Comparison of ENCODE assay signal across 1 fruit fly cellular context in the genomic region with DNA sequence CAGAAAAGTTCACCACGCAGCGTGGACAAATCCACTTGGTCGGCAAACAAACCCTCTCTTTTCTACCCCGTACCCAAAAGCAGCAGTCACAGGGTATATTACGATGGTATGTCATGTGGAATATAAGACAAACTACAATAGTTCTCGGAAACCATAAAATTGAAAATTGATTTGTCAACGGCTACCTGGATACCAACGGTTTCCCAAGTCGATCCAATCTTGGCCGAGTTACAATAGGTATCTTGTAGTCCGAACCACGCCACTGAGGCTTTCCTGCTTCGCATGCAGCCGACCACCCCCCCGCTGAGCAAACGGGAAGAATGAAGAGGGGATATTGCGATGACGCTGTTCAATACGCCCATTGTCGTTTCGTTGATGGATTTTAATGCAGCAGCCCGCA.
TF ChIP-seq lines count a peak whose summit lies in the region.

No protein-coding gene starts in this region.

TF ChIP-seq in whole organism, embryonic, 481 proteins besides CTCF, POLR2A, EP300 and RAD21 (continued from another document):
- TF ChIP-seq Nf-YB (GFP tag; optimal IDR thresholded peaks at IDR 0.05; lab: Kevin White, UChicago): peak; percentile 16
- no peak for TF ChIP-seq Poxn (GFP tag; IDR thresholded peaks at IDR 0.05; lab: Robert Waterston, UW)
- TF ChIP-seq CG15073 (GFP tag; optimal IDR thresholded peaks at IDR 0.05; lab: Kevin White, UChicago): no peak
- TF ChIP-seq CG12219 (GFP tag; optimal IDR thresholded peaks at IDR 0.05; lab: Kevin White, UChicago): peak; percentile 40
- peak; percentile 51 for TF ChIP-seq CG16815 (GFP tag; optimal IDR thresholded peaks at IDR 0.05; lab: Kevin White, UChicago)
- TF ChIP-seq croc (GFP tag; conservative IDR thresholded peaks at IDR 0.05; lab: Robert Waterston, UW): peak; percentile 81
- TF ChIP-seq vfl (GFP tag; optimal IDR thresholded peaks at IDR 0.05; lab: Kevin White, UChicago): no peak
- peak; percentile 39 for TF ChIP-seq CG13775 (GFP tag; optimal IDR thresholded peaks at IDR 0.05; lab: Kevin White, UChicago)
- TF ChIP-seq CG32767 (GFP tag; IDR thresholded peaks at IDR 0.05; lab: Robert Waterston, UW): no peak; the same call in 1 of the 2 replicates
- no peak for TF ChIP-seq CG15696 (tag; optimal IDR thresholded peaks at IDR 0.05; lab: Kevin White, UChicago)
- peak; percentile 63 for TF ChIP-seq chn (GFP tag; optimal IDR thresholded peaks at IDR 0.05; lab: Kevin White, UChicago)
- TF ChIP-seq Atf-2 (GFP tag; optimal IDR thresholded peaks at IDR 0.05; lab: Kevin White, UChicago): peak; percentile 33
- TF ChIP-seq pnt (GFP tag; optimal IDR thresholded peaks at IDR 0.05; lab: Kevin White, UChicago): peak; percentile 77
- TF ChIP-seq tgo (GFP tag; IDR thresholded peaks at IDR 0.05; lab: Robert Waterston, UW): peak; percentile 76
- peak; percentile 10 for TF ChIP-seq CG13424 (tag; optimal IDR thresholded peaks at IDR 0.05; lab: Kevin White, UChicago)
- TF ChIP-seq zfh2 (GFP tag; optimal IDR thresholded peaks at IDR 0.05; lab: Kevin White, UChicago): no peak
- peak; percentile 71 for TF ChIP-seq Rfx (GFP tag; IDR thresholded peaks at IDR 0.05; lab: Robert Waterston, UW)
- TF ChIP-seq z (GFP tag; IDR thresholded peaks at IDR 0.05; lab: Robert Waterston, UW): 0 out of 3 replicates have a peak, but pooled peaks have one; percentile 23
- TF ChIP-seq Blimp-1 (GFP tag; optimal IDR thresholded peaks at IDR 0.05; lab: Kevin White, UChicago): peak; percentile 57
- peak; percentile 32 for TF ChIP-seq CG1529 (GFP tag; optimal IDR thresholded peaks at IDR 0.05; lab: Kevin White, UChicago)
- 0 out of 2 replicates have a peak, but pooled peaks have one; percentile 15 for TF ChIP-seq dati (GFP tag; IDR thresholded peaks at IDR 0.05; lab: Robert Waterston, UW)
- TF ChIP-seq pan (optimal IDR thresholded peaks at IDR 0.05; lab: Kevin White, UChicago): peak in 1 of 2 experiments; percentile 46
- peak in 1 of 2 experiments; percentile 79 for TF ChIP-seq pan (GFP tag; optimal IDR thresholded peaks at IDR 0.05 in 1 of 2, IDR thresholded peaks at IDR 0.05 in 1 of 2)
- peak; percentile 84 for TF ChIP-seq ttk (GFP tag; IDR thresholded peaks at IDR 0.05; lab: Robert Waterston, UW)
- no peak for TF ChIP-seq grn (GFP tag; optimal IDR thresholded peaks at IDR 0.05; lab: Kevin White, UChicago)
- TF ChIP-seq grau (tag; optimal IDR thresholded peaks at IDR 0.05; lab: Kevin White, UChicago): peak; percentile 39
- no peak for TF ChIP-seq CG10431 (GFP tag; optimal IDR thresholded peaks at IDR 0.05; lab: Kevin White, UChicago)
- peak; percentile 25 for TF ChIP-seq tap (tag; optimal IDR thresholded peaks at IDR 0.05; lab: Kevin White, UChicago)
- TF ChIP-seq bsh (GFP tag; optimal IDR thresholded peaks at IDR 0.05; lab: Kevin White, UChicago): peak in 1 of 2 experiments; percentile 74
- peak; percentile 78 for TF ChIP-seq sim (GFP tag; IDR thresholded peaks at IDR 0.05; lab: Robert Waterston, UW)
- peak; percentile 85 for TF ChIP-seq D19B (GFP tag; optimal IDR thresholded peaks at IDR 0.05; lab: Kevin White, UChicago)
- peak; percentile 56 for TF ChIP-seq CG11504 (tag; optimal IDR thresholded peaks at IDR 0.05; lab: Kevin White, UChicago)
- TF ChIP-seq CG1602 (GFP tag; optimal IDR thresholded peaks at IDR 0.05; lab: Kevin White, UChicago): peak; percentile 12
- TF ChIP-seq dm (GFP tag; optimal IDR thresholded peaks at IDR 0.05; lab: Kevin White, UChicago): no peak
- peak; percentile 83 for TF ChIP-seq CG6689 (GFP tag; IDR thresholded peaks at IDR 0.05; lab: Robert Waterston, UW)
- TF ChIP-seq Ptx1 (GFP tag; IDR thresholded peaks at IDR 0.05; lab: Robert Waterston, UW): peak; percentile 82
- TF ChIP-seq Hey (tag; optimal IDR thresholded peaks at IDR 0.05; lab: Kevin White, UChicago): no peak
- no peak for TF ChIP-seq danr (GFP tag; IDR thresholded peaks at IDR 0.05; lab: Robert Waterston, UW)
- TF ChIP-seq Mes4 (GFP tag; optimal IDR thresholded peaks at IDR 0.05; lab: Kevin White, UChicago): peak; percentile 52
- TF ChIP-seq Pdp1 (GFP tag; optimal IDR thresholded peaks at IDR 0.05; lab: Kevin White, UChicago): peak in 1 of 2 experiments; percentile 63
- TF ChIP-seq C15 (GFP tag; IDR thresholded peaks at IDR 0.05; lab: Robert Waterston, UW): peak; percentile 52; the same call in 1 of the 3 replicates
- TF ChIP-seq Oaz (GFP tag; IDR thresholded peaks at IDR 0.05; lab: Robert Waterston, UW): 0 out of 2 replicates have a peak, but pooled peaks have one; percentile 32
- TF ChIP-seq Lim3 (GFP tag; IDR thresholded peaks at IDR 0.05; lab: Robert Waterston, UW): no peak
- TF ChIP-seq Asciz (GFP tag; optimal IDR thresholded peaks at IDR 0.05; lab: Kevin White, UChicago): peak; percentile 43
- TF ChIP-seq bbx (GFP tag; IDR thresholded peaks at IDR 0.05; lab: Robert Waterston, UW; ENCODE audit: partially characterized antibody): no peak
- peak in 1 of 3 experiments; percentile 45 for TF ChIP-seq Stat92E (GFP tag; optimal IDR thresholded peaks at IDR 0.05; lab: Kevin White, UChicago)
- no peak for TF ChIP-seq CG6654 (GFP tag; optimal IDR thresholded peaks at IDR 0.05; lab: Kevin White, UChicago)
- TF ChIP-seq fd102C (GFP tag; optimal IDR thresholded peaks at IDR 0.05; lab: Kevin White, UChicago): no peak
- TF ChIP-seq eyg (GFP tag; optimal IDR thresholded peaks at IDR 0.05; lab: Kevin White, UChicago): no peak
- no peak for TF ChIP-seq hbn (GFP tag; IDR thresholded peaks at IDR 0.05; lab: Robert Waterston, UW; ENCODE audit: partially characterized antibody)
- TF ChIP-seq Ada2b (GFP tag; IDR thresholded peaks at IDR 0.05; lab: Robert Waterston, UW): peak; percentile 50; the same call in 1 of the 2 replicates
- TF ChIP-seq PHDP (tag; optimal IDR thresholded peaks at IDR 0.05; lab: Kevin White, UChicago): peak; percentile 19
- TF ChIP-seq CoRest (tag; optimal IDR thresholded peaks at IDR 0.05; lab: Kevin White, UChicago): peak; percentile 24
- TF ChIP-seq pros (GFP tag; optimal IDR thresholded peaks at IDR 0.05; lab: Kevin White, UChicago): peak; percentile 89
- no peak for TF ChIP-seq CG13894 (tag; optimal IDR thresholded peaks at IDR 0.05; lab: Kevin White, UChicago)
